Worm (Caenorhabditis elegans): ENCODE results near the gene daf-5.

The daf-5 gene

DNA sequence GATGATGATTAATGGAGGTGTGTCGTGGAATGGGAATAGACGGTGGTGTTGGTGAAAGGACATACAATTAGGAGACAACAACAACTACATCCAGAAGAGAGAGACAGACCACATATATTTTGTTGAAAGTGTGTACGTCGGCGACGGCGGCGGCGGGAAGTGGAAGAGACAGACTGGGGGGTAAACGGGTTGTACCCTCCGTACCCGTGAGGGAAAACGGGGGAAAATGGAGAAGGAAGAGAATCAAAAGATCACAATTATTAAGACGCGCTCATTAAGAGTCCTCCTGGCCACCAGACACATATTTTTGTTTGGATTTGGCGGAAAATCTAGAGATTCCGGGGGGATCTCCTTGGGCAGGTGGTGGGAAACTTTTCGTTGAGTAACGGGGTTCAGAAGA, 5.6 kb downstream of the daf-5 start:
- TF ChIP-seq blmp-1 (tag; optimal IDR thresholded peaks at IDR 0.05) = peak; percentile 65
- TF ChIP-seq pag-3 (tag; optimal IDR thresholded peaks at IDR 0.05; ENCODE audit: borderline replicate concordance, insufficient read depth) = no peak
- TF ChIP-seq lin-14 (GFP tag; optimal IDR thresholded peaks at IDR 0.05) = peak; percentile 25
- no peak for TF ChIP-seq efl-1 (optimal IDR thresholded peaks at IDR 0.05)
- TF ChIP-seq efl-1 (GFP tag; optimal IDR thresholded peaks at IDR 0.05 in 1 of 2) = peak in 1 of 2 experiments; percentile 82
- TF ChIP-seq vab-15 (tag; optimal IDR thresholded peaks at IDR 0.05) = no peak

DNA sequence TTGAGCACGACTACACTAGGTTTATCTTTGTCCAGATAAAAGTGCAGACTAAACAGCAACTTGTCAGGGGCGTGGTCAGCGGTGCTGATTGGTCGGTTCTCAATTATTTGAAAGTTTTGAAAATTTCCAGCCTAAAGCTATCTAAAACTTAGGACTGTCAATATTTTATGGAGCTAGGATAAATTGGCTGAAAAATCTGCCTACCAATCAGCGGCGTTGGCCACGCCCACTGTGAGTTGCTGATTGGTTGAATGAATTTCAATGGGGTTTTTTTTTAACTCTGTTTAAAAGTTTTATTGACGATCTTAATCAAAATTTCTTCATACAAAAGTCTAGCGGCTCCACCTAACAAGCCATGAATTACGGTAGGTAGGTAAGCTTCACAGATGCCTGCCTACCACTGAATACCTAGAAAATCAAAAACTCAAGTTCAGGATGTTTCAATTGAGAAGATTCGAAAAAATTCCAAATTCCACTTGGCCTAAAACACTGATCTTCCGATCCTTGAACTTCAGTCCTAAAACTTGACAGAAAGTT, 6.1 kb downstream of the daf-5 start:
- TF ChIP-seq lin-13 (GFP tag; optimal IDR thresholded peaks at IDR 0.05) (no peak), lin-39 (tag; optimal IDR thresholded peaks at IDR 0.05) (no peak), fkh-4 (tag; optimal IDR thresholded peaks at IDR 0.05; ENCODE audit: borderline replicate concordance) (no peak), pag-3 (tag; optimal IDR thresholded peaks at IDR 0.05; ENCODE audit: borderline replicate concordance, insufficient read depth) (no peak), ceh-63 (GFP tag; optimal IDR thresholded peaks at IDR 0.05) (no peak), aha-1 (tag; optimal IDR thresholded peaks at IDR 0.05) (no peak), ces-1 (GFP tag; optimal IDR thresholded peaks at IDR 0.05) (no peak), efl-1 (optimal IDR thresholded peaks at IDR 0.05) (no peak), efl-1 (GFP tag; optimal IDR thresholded peaks at IDR 0.05 in 1 of 2) (peak in 1 of 2 experiments; percentile 63)

DNA sequence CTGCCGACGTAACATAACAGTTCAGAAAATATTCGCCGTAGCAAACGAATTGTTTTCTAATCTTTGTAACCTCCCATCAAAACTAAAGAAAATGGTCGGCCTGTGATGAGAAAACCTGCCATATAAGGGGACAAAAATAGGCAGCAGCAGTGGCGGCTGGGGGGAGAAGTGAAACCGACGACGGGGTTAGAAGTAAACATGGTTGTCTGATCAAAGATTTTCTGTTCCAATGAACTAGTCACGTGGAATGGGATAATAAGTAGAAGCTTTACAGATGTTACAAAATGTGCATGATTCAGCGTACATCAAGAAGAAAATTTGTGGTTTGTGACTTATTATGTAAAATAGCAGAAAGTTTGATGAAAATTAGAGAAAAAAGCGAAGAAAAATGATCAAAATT, 6.9 kb downstream of the daf-5 start:
- TF ChIP-seq fkh-10 (GFP tag; optimal IDR thresholded peaks at IDR 0.05) (no peak), nhr-77 (tag; optimal IDR thresholded peaks at IDR 0.05) (no peak), blmp-1 (tag; optimal IDR thresholded peaks at IDR 0.05) (peak; percentile 51), dsc-1 (tag; optimal IDR thresholded peaks at IDR 0.05) (peak; percentile 27), hlh-4 (tag; optimal IDR thresholded peaks at IDR 0.05) (no peak), mdl-1 (tag; optimal IDR thresholded peaks at IDR 0.05) (no peak), swsn-7 (tag; optimal IDR thresholded peaks at IDR 0.05) (no peak), nhr-90 (tag; optimal IDR thresholded peaks at IDR 0.05; ENCODE audit: poor library complexity) (no peak), nhr-85 (tag) (peak; percentile 74), mef-2 (tag; optimal IDR thresholded peaks at IDR 0.05) (no peak), aly-2 (tag; optimal IDR thresholded peaks at IDR 0.05) (no peak), irx-1 (tag; optimal IDR thresholded peaks at IDR 0.05) (no peak), egl-27 (tag; optimal IDR thresholded peaks at IDR 0.05) (no peak), tbx-2 (tag; optimal IDR thresholded peaks at IDR 0.05) (no peak), sox-4 (tag; optimal IDR thresholded peaks at IDR 0.05) (no peak), mab-9 (GFP tag; IDR thresholded peaks at IDR 0.05) (no peak), Y116A8C.19 (tag; optimal IDR thresholded peaks at IDR 0.05; ENCODE audit: borderline replicate concordance) (no peak), zip-4 (GFP tag; optimal IDR thresholded peaks at IDR 0.05) (no peak), pag-3 (tag; optimal IDR thresholded peaks at IDR 0.05; ENCODE audit: borderline replicate concordance, insufficient read depth) (no peak), fkh-4 (tag; optimal IDR thresholded peaks at IDR 0.05; ENCODE audit: borderline replicate concordance) (no peak), pqm-1 (tag; optimal IDR thresholded peaks at IDR 0.05) (no peak), nhr-19 (GFP tag; conservative IDR thresholded peaks at IDR 0.05) (no peak), rnt-1 (tag; optimal IDR thresholded peaks at IDR 0.05) (no peak), nhr-12 (tag; optimal IDR thresholded peaks at IDR 0.05) (no peak), snu-23 (GFP tag; optimal IDR thresholded peaks at IDR 0.05) (peak; percentile 26), lin-35 (GFP tag; optimal IDR thresholded peaks at IDR 0.05) (peak in 1 of 2 experiments; percentile 14), elt-2 (tag; optimal IDR thresholded peaks at IDR 0.05) (no peak), hpl-2 (GFP tag; optimal IDR thresholded peaks at IDR 0.05) (no peak), nhr-76 (tag; optimal IDR thresholded peaks at IDR 0.05) (no peak), nhr-71 (tag; optimal IDR thresholded peaks at IDR 0.05) (peak; percentile 47), sup-37 (GFP tag; optimal IDR thresholded peaks at IDR 0.05) (no peak), nhr-11 (tag; optimal IDR thresholded peaks at IDR 0.05) (no peak), lin-14 (GFP tag; optimal IDR thresholded peaks at IDR 0.05) (peak; percentile 47), lir-3 (tag; optimal IDR thresholded peaks at IDR 0.05; ENCODE audit: poor library complexity) (no peak), unc-86 (tag; optimal IDR thresholded peaks at IDR 0.05) (no peak), ces-1 (GFP tag; optimal IDR thresholded peaks at IDR 0.05) (no peak), elt-3 (tag; optimal IDR thresholded peaks at IDR 0.05) (no peak), ceh-8 (GFP tag; optimal IDR thresholded peaks at IDR 0.05) (no peak), nhr-20 (tag; optimal IDR thresholded peaks at IDR 0.05) (peak; percentile 41), snpc-4 (tag; optimal IDR thresholded peaks at IDR 0.05) (no peak), lin-39 (tag; optimal IDR thresholded peaks at IDR 0.05) (no peak)
